Worm (Caenorhabditis elegans): ENCODE results near the gene ins-31.

The ins-31 gene

ce11 chrII:3156749-3157148, 29.9 kb downstream of the ins-31 start, which contains the start of gene sri-33:
Gene sri-33, minus strand, starts transcription at chrII:3156849.
- no peak for TF ChIP-seq lin-39 (tag; optimal IDR thresholded peaks at IDR 0.05)
- peak; percentile 5 for TF ChIP-seq nhr-21 (tag; optimal IDR thresholded peaks at IDR 0.05)

ce11 chrII:3158985-3159384, 32.1 kb downstream of the ins-31 start, which contains the start of gene sri-34:
Gene sri-34, minus strand, starts transcription at chrII:3159085.
- TF ChIP-seq snpc-4 (tag; optimal IDR thresholded peaks at IDR 0.05): no peak
- TF ChIP-seq Y55F3AM.14 (GFP tag; optimal IDR thresholded peaks at IDR 0.05): no peak
- no peak for TF ChIP-seq unc-62 (GFP tag; optimal IDR thresholded peaks at IDR 0.05)
- no peak for TF ChIP-seq lin-11 (tag; optimal IDR thresholded peaks at IDR 0.05)
- TF ChIP-seq ztf-11 (tag; optimal IDR thresholded peaks at IDR 0.05): no peak
- no peak for TF ChIP-seq fos-1 (tag; optimal IDR thresholded peaks at IDR 0.05)
- no peak for TF ChIP-seq mdl-1 (tag; optimal IDR thresholded peaks at IDR 0.05)
- TF ChIP-seq lin-39 (tag; optimal IDR thresholded peaks at IDR 0.05): no peak
- no peak for TF ChIP-seq ZK546.5 (tag; optimal IDR thresholded peaks at IDR 0.05)
- TF ChIP-seq skn-1 (tag; optimal IDR thresholded peaks at IDR 0.05): no peak
- TF ChIP-seq unc-39 (tag; optimal IDR thresholded peaks at IDR 0.05): no peak
- TF ChIP-seq sma-9 (GFP tag; optimal IDR thresholded peaks at IDR 0.05): no peak
- no peak for TF ChIP-seq sma-9 (tag; optimal IDR thresholded peaks at IDR 0.05)
- no peak for TF ChIP-seq sem-4 (tag; optimal IDR thresholded peaks at IDR 0.05)
- no peak for TF ChIP-seq blmp-1 (tag; optimal IDR thresholded peaks at IDR 0.05; ENCODE audit: insufficient read depth)
- no peak for TF ChIP-seq C34F6.9 (tag; optimal IDR thresholded peaks at IDR 0.05)
- no peak for TF ChIP-seq nhr-11 (tag; optimal IDR thresholded peaks at IDR 0.05)
- TF ChIP-seq peb-1 (tag; optimal IDR thresholded peaks at IDR 0.05): no peak
- TF ChIP-seq egl-27 (tag; optimal IDR thresholded peaks at IDR 0.05): no peak

DNA sequence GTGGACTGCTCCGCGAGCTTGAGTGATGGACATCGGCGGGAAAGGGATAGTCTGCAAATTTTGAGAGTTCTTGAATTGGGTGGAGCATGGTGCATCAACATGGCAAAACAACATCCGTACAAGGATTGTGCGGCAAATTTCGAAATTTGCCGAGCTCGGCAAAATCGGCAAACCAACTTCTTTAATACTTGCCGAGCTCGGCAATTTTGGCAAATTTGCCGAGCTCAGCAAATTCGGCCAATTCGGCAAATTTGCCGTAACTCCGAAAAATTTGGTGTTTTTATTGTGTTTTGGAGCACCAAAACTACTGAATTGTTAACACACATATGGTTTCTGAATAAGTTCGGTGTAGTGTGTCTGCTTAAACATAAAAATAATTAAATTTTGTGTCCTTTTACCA, 43.2 kb downstream of the ins-31 start, which contains the start of gene fbxc-55:
TSS of gene fbxc-55 (minus strand) at position 101 of the 400 bp plus-strand sequence.
- TF ChIP-seq nhr-6 (tag; optimal IDR thresholded peaks at IDR 0.05): no peak

ce11 chrII:3172176-3172575, 45.3 kb downstream of the ins-31 start, which contains the start of gene Y27F2A.10:
Gene Y27F2A.10, minus strand, starts transcription at chrII:3172276.
- no peak for TF ChIP-seq peb-1 (tag; optimal IDR thresholded peaks at IDR 0.05)
- TF ChIP-seq egl-27 (tag; optimal IDR thresholded peaks at IDR 0.05): no peak
- TF ChIP-seq ztf-11 (tag; optimal IDR thresholded peaks at IDR 0.05): no peak
- TF ChIP-seq dmd-4 (tag; optimal IDR thresholded peaks at IDR 0.05): no peak
- TF ChIP-seq alr-1 (tag; optimal IDR thresholded peaks at IDR 0.05): no peak
- no peak for TF ChIP-seq nhr-12 (tag; optimal IDR thresholded peaks at IDR 0.05)
- TF ChIP-seq gmeb-1 (tag; optimal IDR thresholded peaks at IDR 0.05): no peak
- no peak for TF ChIP-seq crh-2 (tag; optimal IDR thresholded peaks at IDR 0.05)
- no peak for TF ChIP-seq aly-2 (tag; optimal IDR thresholded peaks at IDR 0.05)
- no peak for TF ChIP-seq lin-11 (tag; optimal IDR thresholded peaks at IDR 0.05)
- TF ChIP-seq zag-1 (tag; optimal IDR thresholded peaks at IDR 0.05): no peak
- no peak for TF ChIP-seq snpc-4 (tag; optimal IDR thresholded peaks at IDR 0.05)
- TF ChIP-seq nhr-6 (tag; optimal IDR thresholded peaks at IDR 0.05): no peak
- TF ChIP-seq lsy-2 (tag; optimal IDR thresholded peaks at IDR 0.05): no peak
- TF ChIP-seq lin-39 (tag; optimal IDR thresholded peaks at IDR 0.05): no peak
- TF ChIP-seq nhr-77 (tag; optimal IDR thresholded peaks at IDR 0.05): no peak
